Worm (Caenorhabditis elegans): ENCODE measurements around the gene apc-11.
A peak's percentile ranks its signal among the peaks of the same experiment; 100 is the strongest.

apc-11 gene

DNA sequence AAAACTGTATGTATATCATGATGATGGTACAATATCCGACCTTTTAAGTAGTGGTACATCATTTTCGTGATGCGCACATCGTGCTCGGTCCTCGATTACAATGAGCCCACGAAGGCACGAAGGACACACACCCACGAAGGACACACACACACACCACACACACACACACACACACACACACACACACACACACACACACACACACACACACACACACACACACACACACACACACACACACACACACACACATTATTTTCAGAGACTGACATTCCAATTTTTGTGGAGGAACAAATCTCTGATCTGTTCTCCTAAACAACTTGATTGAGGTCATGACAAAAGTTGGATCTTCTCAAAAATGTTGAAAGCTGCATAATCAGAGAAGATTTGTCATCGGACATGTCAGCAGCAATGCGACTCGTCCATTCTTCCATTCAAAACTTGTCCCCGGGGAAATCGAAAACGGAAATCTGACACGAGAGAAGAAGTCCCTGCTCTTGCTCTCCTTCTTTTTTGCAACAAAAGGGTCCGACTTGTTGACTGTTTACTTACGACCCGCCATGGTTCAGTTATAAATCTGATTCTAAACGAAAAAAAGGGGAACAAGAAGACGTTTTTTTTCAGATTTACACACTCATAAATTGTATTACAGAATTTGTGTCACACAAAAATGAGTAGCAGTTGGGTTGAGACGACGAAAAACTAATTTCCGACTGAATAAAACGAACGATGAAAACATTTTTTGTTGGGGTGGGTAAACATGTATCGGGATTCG, 32.1 kb upstream of the apc-11 start (continued):
- no peak for TF ChIP-seq madf-6 (GFP tag; IDR thresholded peaks at IDR 0.05)
- TF ChIP-seq ztf-18 (tag; optimal IDR thresholded peaks at IDR 0.05) = peak; percentile 2
- TF ChIP-seq dpff-1 (tag; optimal IDR thresholded peaks at IDR 0.05) = no peak
- no peak for TF ChIP-seq hrde-1 (tag; optimal IDR thresholded peaks at IDR 0.05; ENCODE audit: borderline replicate concordance)
- no peak for TF ChIP-seq hsf-1 (GFP tag; IDR thresholded peaks at IDR 0.05)
- TF ChIP-seq egrh-3 (GFP tag; IDR thresholded peaks at IDR 0.05) = peak; percentile 82
- TF ChIP-seq Y56A3A.18 (GFP tag; IDR thresholded peaks at IDR 0.05) = no peak
- TF ChIP-seq hmg-1.2 (GFP tag; IDR thresholded peaks at IDR 0.05) = 0 out of 2 replicates have a peak, but pooled peaks have one; percentile 3

DNA sequence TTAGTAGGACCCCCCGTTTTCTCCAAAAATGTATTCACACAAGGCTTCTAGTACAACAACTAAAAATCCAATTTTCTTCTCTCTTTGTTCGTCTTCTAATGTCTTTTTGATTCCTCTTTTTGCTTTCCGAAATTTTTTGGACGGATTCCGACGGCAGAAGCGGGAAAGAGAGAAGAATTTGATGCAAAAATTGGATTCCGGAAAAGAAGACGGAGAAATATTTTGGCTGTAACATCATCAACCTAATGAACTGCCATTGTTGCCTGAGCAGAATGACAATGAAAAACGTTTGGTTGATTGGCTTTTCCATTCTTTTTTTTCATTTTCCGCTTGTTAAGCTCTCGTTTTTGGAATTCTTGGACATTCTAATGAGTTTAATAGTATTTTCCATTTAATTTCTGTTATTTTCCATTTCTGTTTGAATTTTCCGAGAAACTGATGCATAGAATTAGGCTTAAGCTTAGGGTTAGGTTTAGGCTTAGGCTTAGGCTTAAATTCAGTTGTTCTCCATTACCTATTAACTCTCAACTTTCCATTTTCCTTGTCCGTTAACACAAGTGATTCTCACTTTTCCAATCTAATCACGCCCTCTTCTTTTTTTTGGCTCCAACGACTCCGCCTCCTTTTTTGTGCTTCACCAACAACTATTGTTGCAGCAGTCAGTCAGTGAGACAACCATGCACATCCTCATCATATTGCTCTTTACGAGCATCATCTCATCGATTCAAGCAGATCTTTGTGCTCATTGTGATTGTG, 28.3 kb upstream of the apc-11 start, which contains the start of gene lron-5:
Gene lron-5 (plus strand): TSS at position 655 of the 756 bp plus-strand sequence.
- TF ChIP-seq K12H6.12 (tag; optimal IDR thresholded peaks at IDR 0.05) (no peak), lir-1 (GFP tag; conservative IDR thresholded peaks at IDR 0.05) (no peak), lin-40 (tag; optimal IDR thresholded peaks at IDR 0.05) (no peak), ztf-6 (GFP tag; IDR thresholded peaks at IDR 0.05) (no peak), Y53G8AR.9 (GFP tag; conservative IDR thresholded peaks at IDR 0.05) (no peak), nhr-90 (tag; optimal IDR thresholded peaks at IDR 0.05) (no peak), sea-2 (GFP tag; IDR thresholded peaks at IDR 0.05) (no peak)

DNA sequence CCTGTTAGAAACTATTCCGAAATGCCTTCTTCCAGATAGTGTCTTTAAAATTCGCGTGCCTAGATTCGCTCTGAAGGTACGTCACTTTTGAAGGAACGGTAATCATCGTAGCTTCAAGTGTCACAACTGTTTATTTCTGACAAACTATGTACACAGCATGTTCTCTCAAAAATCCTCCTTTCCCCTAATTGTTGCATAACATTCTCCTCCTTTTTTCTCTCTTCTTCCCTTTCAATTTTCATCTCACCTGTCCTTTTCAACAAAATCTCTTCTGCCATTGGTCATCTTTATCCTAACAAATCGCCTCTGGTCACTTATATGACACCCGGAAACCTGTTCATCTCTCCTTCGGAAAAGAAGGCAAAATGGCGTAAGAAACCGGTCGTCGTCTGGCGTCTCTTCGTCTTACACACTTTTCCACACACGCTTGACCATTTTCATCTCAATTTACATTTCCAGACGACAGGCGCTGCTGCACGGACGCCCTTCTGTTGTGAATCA, 21.9 kb upstream of the apc-11 start, which contains the start of gene lips-3:
Gene lips-3 (plus strand): TSS at position 458 of the 501 bp plus-strand sequence.
- no peak for TF ChIP-seq bed-2 (GFP tag; IDR thresholded peaks at IDR 0.05)
- no peak for TF ChIP-seq snpc-1.3 (tag; optimal IDR thresholded peaks at IDR 0.05; ENCODE audit: insufficient read depth)
- TF ChIP-seq nfyb-1 (GFP tag; IDR thresholded peaks at IDR 0.05) = no peak
- TF ChIP-seq somi-1 (GFP tag; optimal IDR thresholded peaks at IDR 0.05) = no peak
- no peak for TF ChIP-seq mcd-1 (GFP tag; IDR thresholded peaks at IDR 0.05)
- TF ChIP-seq ztf-28 (GFP tag; IDR thresholded peaks at IDR 0.05) = no peak
- no peak for TF ChIP-seq let-526 (GFP tag; IDR thresholded peaks at IDR 0.05)

DNA sequence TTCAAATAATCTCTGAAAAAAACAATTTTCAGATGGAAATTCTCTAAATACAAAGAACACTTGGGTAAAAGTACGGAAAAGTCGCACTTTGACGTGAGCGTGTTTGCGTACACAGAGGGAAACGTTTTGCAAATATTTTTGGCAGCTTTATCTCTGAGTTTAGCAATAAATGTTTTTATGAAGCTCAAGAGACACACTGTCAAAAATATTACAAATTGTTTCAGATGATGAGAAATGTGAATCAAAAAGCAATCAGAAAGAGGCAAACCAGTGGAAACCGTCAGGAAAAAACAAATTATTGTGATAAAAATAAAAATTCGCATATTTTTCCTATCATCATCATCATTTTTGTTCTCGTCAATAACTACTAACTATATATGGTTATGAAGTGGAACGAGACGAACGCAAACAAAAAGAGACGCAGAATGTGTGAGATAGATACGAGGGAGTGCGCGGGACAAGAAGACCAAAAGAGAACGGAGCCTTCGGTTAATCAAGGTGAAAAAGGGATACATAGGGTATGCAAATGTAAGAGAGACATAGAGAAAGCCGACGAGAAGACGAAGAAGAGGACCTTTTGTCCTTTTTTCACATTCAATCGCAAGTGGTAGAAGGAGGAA, 18.2 kb upstream of the apc-11 start, which contains the start of gene sel-2:
Gene sel-2 (minus strand): TSS at position 51 of the 620 bp plus-strand sequence.
- peak; percentile 61; the same call in 1 of the 2 replicates for TF ChIP-seq hmg-1.2 (GFP tag; IDR thresholded peaks at IDR 0.05)
- TF ChIP-seq let-526 (GFP tag; IDR thresholded peaks at IDR 0.05) = no peak

DNA sequence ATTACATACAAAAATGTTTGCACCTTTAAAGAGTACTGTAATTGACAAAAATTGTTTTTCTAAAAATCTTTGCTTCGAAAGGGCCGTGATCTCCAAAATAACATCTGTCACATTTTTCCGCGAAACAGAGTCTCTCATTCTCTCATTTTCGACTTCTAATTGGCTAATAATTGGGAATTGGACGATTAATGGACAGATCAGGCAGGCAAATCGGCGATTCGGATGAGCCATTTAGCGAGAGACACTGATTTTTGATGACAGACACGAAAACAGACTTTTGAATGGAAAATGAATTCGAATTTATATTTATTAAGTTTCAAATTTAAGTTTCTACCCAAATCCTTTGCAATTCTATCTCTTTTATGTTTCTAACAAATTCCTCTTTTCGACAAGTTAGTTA, 9.6 kb upstream of the apc-11 start:
- no peak for TF ChIP-seq dpl-1 (GFP tag; optimal IDR thresholded peaks at IDR 0.05)
- no peak for TF ChIP-seq ztf-25 (GFP tag; IDR thresholded peaks at IDR 0.05)
- no peak for TF ChIP-seq rcor-1 (GFP tag; IDR thresholded peaks at IDR 0.05)
- no peak for TF ChIP-seq K12H6.12 (tag; optimal IDR thresholded peaks at IDR 0.05)
- TF ChIP-seq sea-2 (GFP tag; IDR thresholded peaks at IDR 0.05) = no peak
- no peak for TF ChIP-seq madf-10 (tag; optimal IDR thresholded peaks at IDR 0.05)
- no peak for TF ChIP-seq B0019.2 (GFP tag; conservative IDR thresholded peaks at IDR 0.05)
- TF ChIP-seq ekl-4 (GFP tag; IDR thresholded peaks at IDR 0.05) = no peak
- no peak for TF ChIP-seq xnd-1 (tag; optimal IDR thresholded peaks at IDR 0.05)
- TF ChIP-seq B0336.3 (GFP tag; IDR thresholded peaks at IDR 0.05) = no peak
- no peak for TF ChIP-seq bed-1 (GFP tag; IDR thresholded peaks at IDR 0.05)
- TF ChIP-seq mxl-1 (tag; optimal IDR thresholded peaks at IDR 0.05) = no peak
- TF ChIP-seq akir-1 (GFP tag; optimal IDR thresholded peaks at IDR 0.05) = no peak
- no peak for TF ChIP-seq Y79H2A.3 (GFP tag; conservative IDR thresholded peaks at IDR 0.05)
